Worm (Caenorhabditis elegans) whole organism, mixed stage, embryonic: ENCODE measurements around the gene srh-177.

Source experiments
- elt-3 ChIP-seq: fragments of 150-350 bp; optimal IDR thresholded peaks from 2 replicates; lab custom pipeline; 2014; ENCODE audit warnings: missing biosample characterization, missing genetic modification characterization
- ham-2 ChIP-seq: fragments of 200-800 bp; sonication (Bioruptor generic); optimal IDR thresholded peaks from 2 replicates; lab custom pipeline; 2018; ENCODE audit warnings: mild to moderate bottlenecking, missing genetic modification characterization, missing compliant biosample characterization
- nhr-12 ChIP-seq: fragments of 150-350 bp; optimal IDR thresholded peaks from 2 replicates; lab custom pipeline; 2014; ENCODE audit warnings: missing biosample characterization, missing genetic modification characterization
- nhr-28 ChIP-seq: fragments of 150-350 bp; optimal IDR thresholded peaks from 2 replicates; lab custom pipeline; 2014; ENCODE audit warnings: missing biosample characterization, missing genetic modification characterization

DNA sequence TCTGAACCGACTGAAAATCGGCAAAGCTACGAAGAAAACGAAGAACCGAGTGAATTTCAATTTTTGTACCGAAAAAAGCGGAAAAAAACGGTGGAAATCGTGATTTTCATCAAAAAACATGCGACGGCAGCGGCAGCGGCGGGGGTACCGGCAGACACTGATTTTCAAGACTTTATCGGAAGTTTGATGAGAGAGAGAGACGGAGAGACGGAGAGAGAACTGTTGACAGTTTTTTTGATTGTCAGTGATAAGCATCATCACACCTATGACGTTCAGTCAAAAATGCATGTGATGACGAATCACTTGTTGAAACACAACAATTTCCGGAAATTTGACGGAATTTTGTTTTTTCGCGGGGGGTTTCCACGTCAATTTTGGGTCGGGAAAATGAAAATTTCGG is 44.4 kb upstream of the srh-177 start:
- TF ChIP-seq nhr-12 (tag; lab: Kevin White, UChicago) (no peak), elt-3 (tag; lab: Kevin White, UChicago) (no peak), nhr-28 (tag; lab: Kevin White, UChicago) (no peak), ham-2 (GFP tag; lab: Kevin White, UChicago) (no peak)
